Worm (Caenorhabditis elegans): ENCODE measurements around the gene srd-18.

- no peak for TF ChIP-seq hmg-4 (GFP tag; optimal IDR thresholded peaks at IDR 0.05)
- no peak for TF ChIP-seq ama-1 (optimal IDR thresholded peaks at IDR 0.05)
- no peak for TF ChIP-seq scrt-1 (GFP tag; IDR thresholded peaks at IDR 0.05)
Measured at ce11 chrV:13457858-13458257, 31.2 kb upstream of the srd-18 start, which contains the start of gene F25H9.2.

Data from whole organism, early embryonic.